Fruit fly (Drosophila melanogaster): ENCODE data around the gene Fim.
A peak's percentile ranks its signal among the peaks of the same experiment; 100 is the strongest.

Gene Fim

DNA sequence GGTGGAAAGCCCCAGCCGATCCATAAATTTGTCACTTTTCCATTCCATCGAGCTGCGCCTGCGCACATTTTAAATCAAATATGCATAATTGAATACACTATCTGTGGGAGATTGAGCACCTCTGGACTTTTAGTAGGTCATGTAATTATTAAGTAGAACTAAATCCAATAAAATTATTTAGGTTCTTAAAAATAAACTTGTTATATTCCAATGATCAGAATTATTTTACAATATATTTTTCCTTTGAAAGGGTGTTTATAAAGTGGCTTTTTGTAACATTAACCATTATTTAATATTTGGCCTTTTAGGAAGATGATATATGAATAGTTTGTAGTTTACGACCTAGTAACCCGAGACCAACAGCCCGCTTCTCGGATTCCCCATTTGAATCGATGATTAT lies 32.4 kb upstream of the Fim start (continued):
- TF ChIP-seq pfk (GFP tag; optimal IDR thresholded peaks at IDR 0.05) (no peak), row (GFP tag; IDR thresholded peaks at IDR 0.05) (peak; percentile 30; the same call in 1 of the 3 replicates), dmrt99B (tag; optimal IDR thresholded peaks at IDR 0.05) (peak; percentile 44)

dm6 chrX:17332390-17332789 lies 30.7 kb upstream of the Fim start:
- peak; percentile 10 for TF ChIP-seq nom (GFP tag; optimal IDR thresholded peaks at IDR 0.05)
- TF ChIP-seq CG6175 (GFP tag; IDR thresholded peaks at IDR 0.05) = no peak
- no peak for TF ChIP-seq ci (GFP tag; IDR thresholded peaks at IDR 0.05)
- TF ChIP-seq D19A (tag; optimal IDR thresholded peaks at IDR 0.05) = peak; percentile 8
- peak; percentile 6 for TF ChIP-seq phol (tag; optimal IDR thresholded peaks at IDR 0.05)
- no peak for TF ChIP-seq Hsf (GFP tag; optimal IDR thresholded peaks at IDR 0.05)
- peak; percentile 9 for TF ChIP-seq D19B (GFP tag; optimal IDR thresholded peaks at IDR 0.05)
- peak; percentile 26 for TF ChIP-seq CG18262 (tag; optimal IDR thresholded peaks at IDR 0.05)
- TF ChIP-seq CG10979 (tag; optimal IDR thresholded peaks at IDR 0.05) = peak; percentile 5
- peak; percentile 32 for TF ChIP-seq CG2712 (tag; optimal IDR thresholded peaks at IDR 0.05)
- peak; percentile 30; the same call in 1 of the 3 replicates for TF ChIP-seq CG17361 (GFP tag; IDR thresholded peaks at IDR 0.05)
- peak; percentile 13 for TF ChIP-seq dmrt11E (tag; optimal IDR thresholded peaks at IDR 0.05)
- TF ChIP-seq CG14710 (tag; optimal IDR thresholded peaks at IDR 0.05) = peak; percentile 20

DNA sequence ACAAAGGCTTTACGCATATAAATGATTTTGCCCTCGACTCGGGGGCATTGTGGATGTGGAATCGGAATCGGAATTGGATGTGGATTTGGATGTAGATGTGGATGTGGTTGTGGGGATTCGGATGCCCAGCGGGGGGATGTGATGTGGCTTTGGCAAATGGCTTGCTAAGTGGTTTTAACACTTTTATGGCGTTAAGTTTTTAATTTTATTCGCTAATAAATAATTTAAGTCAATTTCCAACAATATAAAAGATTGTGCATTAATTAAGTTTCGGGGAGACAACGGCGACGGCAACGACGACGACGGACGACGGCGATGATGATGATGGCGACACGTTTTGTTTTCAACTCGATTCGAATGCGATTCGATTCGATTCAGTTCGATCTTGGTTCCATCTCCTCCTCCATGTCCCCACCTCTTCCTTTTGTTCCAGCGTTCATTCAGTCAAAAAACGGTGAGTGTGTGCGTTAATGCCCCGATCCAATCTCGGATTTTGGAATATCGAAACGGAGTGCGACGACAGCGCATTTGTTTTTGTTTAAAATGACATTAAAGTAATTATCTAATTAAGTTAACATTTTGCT lies 29.0 kb upstream of the Fim start:
- TF ChIP-seq grn (GFP tag; optimal IDR thresholded peaks at IDR 0.05) = peak; percentile 20
- no peak for TF ChIP-seq CG7786 (GFP tag; optimal IDR thresholded peaks at IDR 0.05)
- TF ChIP-seq CG8281 (tag; optimal IDR thresholded peaks at IDR 0.05) = no peak
- TF ChIP-seq CG6272 (GFP tag; IDR thresholded peaks at IDR 0.05) = no peak
- peak; percentile 87 for TF ChIP-seq B-H2 (GFP tag; optimal IDR thresholded peaks at IDR 0.05)
- peak; percentile 64; the same call in 1 of the 2 replicates for TF ChIP-seq vvl (GFP tag; IDR thresholded peaks at IDR 0.05)
- peak; percentile 22 for TF ChIP-seq CG13894 (tag; optimal IDR thresholded peaks at IDR 0.05)
- TF ChIP-seq Awh (GFP tag; IDR thresholded peaks at IDR 0.05) = peak; percentile 16; the same call in 1 of the 2 replicates
- no peak for TF ChIP-seq CG4424 (GFP tag; optimal IDR thresholded peaks at IDR 0.05)
- TF ChIP-seq CG14667 (GFP tag; IDR thresholded peaks at IDR 0.05) = no peak
- no peak for TF ChIP-seq CG14965 (GFP tag; optimal IDR thresholded peaks at IDR 0.05; ENCODE audit: borderline replicate concordance)
- peak; percentile 56 for TF ChIP-seq gsb-n (tag; optimal IDR thresholded peaks at IDR 0.05)
- TF ChIP-seq abd-A (tag; optimal IDR thresholded peaks at IDR 0.05) = peak; percentile 90
- no peak for TF ChIP-seq az2 (GFP tag; optimal IDR thresholded peaks at IDR 0.05)
- peak; percentile 81; the same call in 2 of the 4 replicates for TF ChIP-seq chinmo (GFP tag; IDR thresholded peaks at IDR 0.05; ENCODE audit: partially characterized antibody)

DNA sequence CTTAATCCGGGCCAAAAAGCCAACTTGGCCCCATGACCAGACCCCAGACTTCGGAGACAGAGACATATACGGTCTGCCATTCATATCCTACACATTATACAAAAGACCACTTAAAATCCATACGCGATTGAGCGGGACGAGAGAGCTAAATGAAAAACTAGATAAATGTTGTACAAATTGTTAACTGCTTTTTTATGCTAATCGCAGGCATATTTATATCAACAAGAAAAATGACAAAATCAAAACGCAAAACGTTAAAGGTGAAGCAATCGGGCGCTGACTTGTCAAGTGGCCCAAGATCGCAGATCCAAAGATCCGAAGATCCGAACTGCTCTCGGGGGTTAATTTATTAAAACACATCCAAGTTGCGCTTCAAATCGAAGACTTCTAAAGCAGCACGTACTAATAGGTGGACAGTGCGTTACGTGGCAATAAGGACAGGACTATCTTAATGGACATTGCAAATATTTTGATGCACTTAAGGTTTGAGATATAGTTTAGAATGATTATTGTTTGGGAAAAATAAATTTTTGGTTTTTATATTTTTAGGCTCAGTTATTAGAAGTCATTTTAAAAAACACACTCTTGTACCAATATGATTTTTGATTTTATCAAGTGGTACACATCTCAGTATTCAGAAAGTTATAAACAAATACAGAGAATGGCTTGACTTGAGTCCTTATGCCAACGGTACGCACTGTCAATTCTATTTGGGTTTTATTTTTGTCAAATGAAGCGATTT lies 28.4 kb upstream of the Fim start:
- no peak for TF ChIP-seq Oaz (GFP tag; IDR thresholded peaks at IDR 0.05)
- no peak for TF ChIP-seq CG3163 (GFP tag; optimal IDR thresholded peaks at IDR 0.05)
- no peak for TF ChIP-seq CG1024 (GFP tag; IDR thresholded peaks at IDR 0.05)
- TF ChIP-seq CG5180 (GFP tag; optimal IDR thresholded peaks at IDR 0.05) = no peak
- no peak for TF ChIP-seq Fer1 (GFP tag; optimal IDR thresholded peaks at IDR 0.05)
- no peak for TF ChIP-seq NC2β (GFP tag; optimal IDR thresholded peaks at IDR 0.05)
- TF ChIP-seq CG31441 (GFP tag; IDR thresholded peaks at IDR 0.05) = peak; percentile 36; the same call in 1 of the 2 replicates
- TF ChIP-seq sens-2 (GFP tag; IDR thresholded peaks at IDR 0.05) = no peak
- peak; percentile 48 for TF ChIP-seq Fer3 (tag; optimal IDR thresholded peaks at IDR 0.05)
- peak; percentile 44 for TF ChIP-seq nmo (GFP tag; optimal IDR thresholded peaks at IDR 0.05)
- no peak for TF ChIP-seq Jarid2 (GFP tag; optimal IDR thresholded peaks at IDR 0.05)
- no peak for TF ChIP-seq sr (GFP tag; IDR thresholded peaks at IDR 0.05)
- TF ChIP-seq gfzf (GFP tag; optimal IDR thresholded peaks at IDR 0.05) = no peak
- no peak for TF ChIP-seq kni (GFP tag; optimal IDR thresholded peaks at IDR 0.05)
- no peak for TF ChIP-seq CG8281 (tag; optimal IDR thresholded peaks at IDR 0.05)

All from whole organism, embryonic.